Worm (Caenorhabditis elegans): Measurements from ENCODE around the gene nhr-95.

DNA sequence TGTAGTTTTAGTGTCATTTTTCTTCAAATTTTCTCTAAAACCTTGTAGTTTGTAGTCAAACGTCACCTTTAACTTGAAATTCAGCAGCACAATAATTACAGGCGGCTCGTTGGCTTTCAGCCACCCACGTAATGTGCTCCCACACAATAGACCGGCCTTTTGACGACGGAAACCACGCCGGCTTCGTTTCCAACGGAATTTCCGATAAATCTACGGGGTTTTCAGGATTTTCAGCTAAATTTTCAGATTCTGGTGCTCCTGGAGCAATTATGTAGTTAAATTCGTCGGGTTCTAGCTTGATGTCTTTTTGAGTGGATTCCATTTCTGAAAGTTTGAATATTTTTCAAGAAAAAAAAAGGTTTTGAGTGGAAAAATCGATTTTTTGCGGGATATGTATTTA lies 42.1 kb upstream of the nhr-95 start, which contains the start of gene bed-1:
- no peak for TF ChIP-seq ztf-4 (tag; optimal IDR thresholded peaks at IDR 0.05)
- no peak for TF ChIP-seq nhr-129 (tag; optimal IDR thresholded peaks at IDR 0.05)
- TF ChIP-seq nhr-25 (tag; optimal IDR thresholded peaks at IDR 0.05): no peak

All from whole organism, L2 larva.